Worm (Caenorhabditis elegans): ENCODE data around the gene srw-77.

ce11 chrV:16638204-16638603 is 5.3 kb downstream of the srw-77 start, which contains the start of gene srw-76:
- TF ChIP-seq ama-1 (optimal IDR thresholded peaks at IDR 0.05) (no peak), ets-7 (tag; optimal IDR thresholded peaks at IDR 0.05) (no peak), scrt-1 (GFP tag; IDR thresholded peaks at IDR 0.05) (no peak), tbx-37 (GFP tag; conservative IDR thresholded peaks at IDR 0.05) (no peak), ceh-36 (tag; optimal IDR thresholded peaks at IDR 0.05) (no peak), flt-1 (GFP tag; IDR thresholded peaks at IDR 0.05) (no peak), hmbx-1 (tag; optimal IDR thresholded peaks at IDR 0.05) (no peak), B0310.2 (tag; optimal IDR thresholded peaks at IDR 0.05) (no peak), hmg-4 (GFP tag; optimal IDR thresholded peaks at IDR 0.05) (no peak)
